Worm (Caenorhabditis elegans) whole organism, L4 larva: ENCODE data around the gene M01H9.3.

ENCODE experiments used
- D1046.2 ChIP-seq: fragments of 200-800 bp; sonication (Bioruptor generic); IDR thresholded peaks from 2 replicates; pipeline ENCODE4 v1.3.6; 2022; ENCODE audit warnings: missing genetic modification characterization, missing compliant biosample characterization
- F10B5.3 ChIP-seq: sonication (generic microtip); optimal IDR thresholded peaks from 2 replicates; lab custom pipeline; 2016; ENCODE audit warnings: mild to moderate bottlenecking, missing genetic modification characterization, missing compliant biosample characterization
- F37D6.2 ChIP-seq: sonication (generic microtip); optimal IDR thresholded peaks from 2 replicates; lab custom pipeline; 2016; ENCODE audit warnings: mild to moderate bottlenecking, missing genetic modification characterization, missing compliant biosample characterization
- F49E8.2 ChIP-seq: sonication (generic microtip); optimal IDR thresholded peaks from 2 replicates; lab custom pipeline; 2016; ENCODE audit warnings: missing compliant biosample characterization, mild to moderate bottlenecking, missing genetic modification characterization, borderline replicate concordance
- Y48G9A.11 ChIP-seq: fragments of 200-800 bp; sonication (Bioruptor generic); IDR thresholded peaks from 2 replicates; pipeline ENCODE4 v1.3.6; 2022; ENCODE audit warnings: missing genetic modification reagents, missing genetic modification characterization, missing compliant biosample characterization
- aly-2 ChIP-seq: sonication (generic microtip); optimal IDR thresholded peaks from 2 replicates; lab custom pipeline; 2018; ENCODE audit warnings: missing biosample characterization, missing genetic modification characterization
- ceh-28 ChIP-seq: fragments of 150-350 bp; optimal IDR thresholded peaks from 2 replicates; lab custom pipeline; 2014; ENCODE audit warnings: missing biosample characterization, missing genetic modification reagents, missing genetic modification characterization
- ceh-44 ChIP-seq: fragments of 200-800 bp; sonication (Bioruptor generic); IDR thresholded peaks from 2 replicates; pipeline ENCODE4 v1.3.6; 2022; ENCODE audit warnings: missing genetic modification reagents, missing genetic modification characterization, missing compliant biosample characterization
- ceh-62 ChIP-seq: sonication (generic microtip); optimal IDR thresholded peaks from 2 replicates; lab custom pipeline; 2017; ENCODE audit warnings: missing biosample characterization, missing genetic modification characterization
- ceh-82 ChIP-seq: sonication (generic microtip); optimal IDR thresholded peaks from 2 replicates; lab custom pipeline; 2017; ENCODE audit warnings: missing biosample characterization, missing genetic modification characterization
- ces-1 ChIP-seq: fragments of 150-350 bp; sonication (generic microtip); optimal IDR thresholded peaks from 4 replicates; lab custom pipeline; 2014; ENCODE audit warnings: missing biosample characterization, missing genetic modification reagents, missing genetic modification characterization
- cey-2 ChIP-seq: sonication (generic microtip); optimal IDR thresholded peaks from 3 replicates; lab custom pipeline; 2017; ENCODE audit warnings: missing genetic modification characterization, mild to moderate bottlenecking, missing compliant biosample characterization, antibody characterized with exemption, borderline replicate concordance; ENCODE audit not compliant: insufficient read depth
- ctbp-1 ChIP-seq: fragments of 200-800 bp; sonication (Bioruptor generic); IDR thresholded peaks from 2 replicates; pipeline ENCODE4 v1.3.6; 2022; ENCODE audit warnings: missing genetic modification reagents, missing genetic modification characterization, missing compliant biosample characterization
- daf-12 ChIP-seq: fragments of 150-350 bp; optimal IDR thresholded peaks from 2 replicates; lab custom pipeline; 2014; ENCODE audit warnings: missing biosample characterization, missing genetic modification reagents, missing genetic modification characterization
- daf-19 ChIP-seq: fragments of 200-800 bp; sonication (Bioruptor generic); conservative IDR thresholded peaks from 2 replicates; pipeline ENCODE4 v1.3.6; 2022; ENCODE audit warnings: missing genetic modification characterization, missing compliant biosample characterization
- dmd-6 ChIP-seq: fragments of 200-800 bp; sonication (Bioruptor generic); IDR thresholded peaks from 2 replicates; pipeline ENCODE4 v1.3.6; 2022; ENCODE audit warnings: missing genetic modification reagents, missing genetic modification characterization, missing compliant biosample characterization
- dmd-8 ChIP-seq: fragments of 200-800 bp; sonication (Bioruptor generic); IDR thresholded peaks from 2 replicates; pipeline ENCODE4 v1.3.6; 2022; ENCODE audit warnings: missing genetic modification characterization, missing compliant biosample characterization
- dpl-1 ChIP-seq: fragments of 150-350 bp; optimal IDR thresholded peaks from 2 replicates; lab custom pipeline; 2014; ENCODE audit warnings: missing biosample characterization, missing genetic modification reagents, missing genetic modification characterization
- egl-43 ChIP-seq: fragments of 200-800 bp; sonication (Bioruptor generic); IDR thresholded peaks from 2 replicates; pipeline ENCODE4 v1.3.6; 2022; ENCODE audit warnings: missing genetic modification reagents, missing genetic modification characterization, missing compliant biosample characterization
- fos-1 ChIP-seq: fragments of 150-350 bp; optimal IDR thresholded peaks from 2 replicates; lab custom pipeline; 2014; ENCODE audit warnings: missing biosample characterization, missing genetic modification characterization
- hif-1 ChIP-seq, 2 experiments: sonication (generic microtip); optimal IDR thresholded peaks; 2 replicates each; lab custom pipeline; 2016 to 2017; ENCODE audit warnings: missing compliant biosample characterization in 2 of 2, missing genetic modification characterization in 2 of 2, missing genetic modification reagents in 2 of 2, missing genotype in 2 of 2, mild to moderate bottlenecking in 1 of 2
- hlh-11 ChIP-seq: fragments of 200-800 bp; sonication (Bioruptor generic); optimal IDR thresholded peaks from 2 replicates; lab custom pipeline; 2018; ENCODE audit warnings: mild to moderate bottlenecking, missing genetic modification characterization, missing compliant biosample characterization
- hlh-30 ChIP-seq: sonication (generic microtip); optimal IDR thresholded peaks from 2 replicates; lab custom pipeline; 2017; ENCODE audit warnings: antibody characterized with exemption, mild to moderate bottlenecking, missing genetic modification characterization, missing compliant biosample characterization; ENCODE audit not compliant: insufficient read depth
- hmg-1.1 ChIP-seq: fragments of 200-800 bp; sonication (Bioruptor generic); IDR thresholded peaks from 2 replicates; pipeline ENCODE4 v1.3.6; 2022; ENCODE audit warnings: missing genetic modification reagents, missing genetic modification characterization, missing compliant biosample characterization
- jun-1 ChIP-seq: fragments of 150-350 bp; optimal IDR thresholded peaks from 2 replicates; lab custom pipeline; 2014; ENCODE audit warnings: missing biosample characterization, missing genetic modification reagents, missing genetic modification characterization
- lin-38 ChIP-seq: fragments of 200-800 bp; sonication (Bioruptor generic); IDR thresholded peaks from 2 replicates; pipeline ENCODE4 v1.3.6; 2022; ENCODE audit warnings: missing genetic modification reagents, missing genetic modification characterization, missing compliant biosample characterization
- lir-3 ChIP-seq: sonication (generic microtip); optimal IDR thresholded peaks from 2 replicates; lab custom pipeline; 2016; ENCODE audit warnings: mild to moderate bottlenecking, missing genetic modification characterization, missing compliant biosample characterization
- madf-5 ChIP-seq, 2 experiments: fragments of 200-800 bp; sonication (Bioruptor generic); IDR thresholded peaks; 2 replicates each; pipeline ENCODE4 v1.3.6; 2022; ENCODE audit warnings: missing compliant biosample characterization in 2 of 2, missing genetic modification characterization in 2 of 2
- madf-9 ChIP-seq: fragments of 200-800 bp; sonication (Bioruptor generic); conservative IDR thresholded peaks from 2 replicates; pipeline ENCODE4 v1.3.6; 2022; ENCODE audit warnings: missing genetic modification reagents, missing genetic modification characterization, missing compliant biosample characterization
- mdl-1 ChIP-seq, 2 experiments: fragments of 150-350 bp in 1 of 2; sonication (generic microtip) in 1 of 2; optimal IDR thresholded peaks; 2 replicates each; lab custom pipeline; 2014 to 2017; ENCODE audit warnings: missing biosample characterization in 2 of 2, missing genetic modification characterization in 2 of 2
- mep-1 ChIP-seq: fragments of 150-350 bp; sonication (generic microtip); optimal IDR thresholded peaks from 3 replicates; lab custom pipeline; 2014; ENCODE audit warnings: missing biosample characterization, missing genetic modification characterization
- mes-2 ChIP-seq: sonication (generic microtip); optimal IDR thresholded peaks from 2 replicates; lab custom pipeline; 2016; ENCODE audit warnings: missing genotype, mild to moderate bottlenecking, missing genetic modification characterization, missing compliant biosample characterization; ENCODE audit not compliant: poor library complexity, severe bottlenecking
- mxl-2 ChIP-seq: fragments of 200-800 bp; sonication (Bioruptor generic); conservative IDR thresholded peaks from 2 replicates; pipeline ENCODE4 v1.3.6; 2022; ENCODE audit warnings: missing genetic modification reagents, missing genetic modification characterization, missing compliant biosample characterization
- mxl-3 ChIP-seq: fragments of 200-800 bp; sonication (Bioruptor generic); optimal IDR thresholded peaks from 2 replicates; lab custom pipeline; 2018; ENCODE audit warnings: mild to moderate bottlenecking, missing genetic modification characterization, missing compliant biosample characterization
- nhr-102 ChIP-seq: sonication (generic microtip); optimal IDR thresholded peaks from 2 replicates; lab custom pipeline; 2016; ENCODE audit warnings: mild to moderate bottlenecking, missing genetic modification characterization, moderate library complexity, missing compliant biosample characterization
- nhr-111 ChIP-seq: fragments of 200-800 bp; sonication (Bioruptor generic); optimal IDR thresholded peaks from 2 replicates; lab custom pipeline; 2018; ENCODE audit warnings: mild to moderate bottlenecking, missing genetic modification characterization, missing compliant biosample characterization
- nhr-237 ChIP-seq: sonication (generic microtip); optimal IDR thresholded peaks from 2 replicates; lab custom pipeline; 2017; ENCODE audit warnings: missing biosample characterization, missing genetic modification characterization
- nhr-42 ChIP-seq: fragments of 200-800 bp; sonication (Bioruptor generic); IDR thresholded peaks from 2 replicates; pipeline ENCODE4 v1.3.6; 2022; ENCODE audit warnings: missing genetic modification characterization, missing compliant biosample characterization
- nhr-48 ChIP-seq: sonication (generic microtip); optimal IDR thresholded peaks from 2 replicates; lab custom pipeline; 2016; ENCODE audit warnings: mild to moderate bottlenecking, missing genetic modification characterization, missing compliant biosample characterization
- pha-4 ChIP-seq, 2 experiments: fragments of 150-350 bp in 1 of 2; fragments of 200-800 bp in 1 of 2; sonication (Bioruptor generic) in 1 of 2; IDR thresholded peaks in 1 of 2; optimal IDR thresholded peaks in 1 of 2; 2 replicates each; pipeline versions ENCODE4 v1.3.6 to Lab custom; 2014 to 2022; ENCODE audit warnings: missing genetic modification characterization in 2 of 2, missing genetic modification reagents in 2 of 2, missing biosample characterization in 1 of 2, missing compliant biosample characterization in 1 of 2
- php-3 ChIP-seq: fragments of 200-800 bp; sonication (Bioruptor generic); IDR thresholded peaks from 2 replicates; pipeline ENCODE4 v1.3.6; 2022; ENCODE audit warnings: missing genetic modification reagents, missing genetic modification characterization, missing compliant biosample characterization
- rbr-2 ChIP-seq: sonication (generic microtip); optimal IDR thresholded peaks from 2 replicates; lab custom pipeline; 2016; ENCODE audit warnings: missing genotype, missing genetic modification characterization, missing compliant biosample characterization
- sdz-12 ChIP-seq: fragments of 200-800 bp; sonication (Bioruptor generic); optimal IDR thresholded peaks from 2 replicates; lab custom pipeline; 2018; ENCODE audit warnings: mild to moderate bottlenecking, missing genetic modification characterization, missing compliant biosample characterization
- set-16 ChIP-seq: fragments of 200-800 bp; sonication (Bioruptor generic); IDR thresholded peaks from 2 replicates; pipeline ENCODE4 v1.3.6; 2022; ENCODE audit warnings: missing genetic modification reagents, missing genetic modification characterization, missing compliant biosample characterization
- spr-1 ChIP-seq: sonication (generic microtip); optimal IDR thresholded peaks from 2 replicates; lab custom pipeline; 2016; ENCODE audit warnings: mild to moderate bottlenecking, missing genetic modification characterization, missing compliant biosample characterization
- unc-39 ChIP-seq: sonication (generic microtip); optimal IDR thresholded peaks from 2 replicates; lab custom pipeline; 2017; ENCODE audit warnings: missing biosample characterization, missing genetic modification characterization
- vab-7 ChIP-seq: fragments of 200-800 bp; sonication (Bioruptor generic); IDR thresholded peaks from 2 replicates; pipeline ENCODE4 v1.3.6; 2022; ENCODE audit warnings: missing genetic modification reagents, missing genetic modification characterization, missing compliant biosample characterization
- zag-1 ChIP-seq: fragments of 150-350 bp; optimal IDR thresholded peaks from 2 replicates; lab custom pipeline; 2014; ENCODE audit warnings: missing biosample characterization, missing genetic modification characterization
- zip-2 ChIP-seq: fragments of 150-350 bp; optimal IDR thresholded peaks from 2 replicates; lab custom pipeline; 2014; ENCODE audit warnings: missing biosample characterization, missing genetic modification characterization

M01H9.3 gene

DNA sequence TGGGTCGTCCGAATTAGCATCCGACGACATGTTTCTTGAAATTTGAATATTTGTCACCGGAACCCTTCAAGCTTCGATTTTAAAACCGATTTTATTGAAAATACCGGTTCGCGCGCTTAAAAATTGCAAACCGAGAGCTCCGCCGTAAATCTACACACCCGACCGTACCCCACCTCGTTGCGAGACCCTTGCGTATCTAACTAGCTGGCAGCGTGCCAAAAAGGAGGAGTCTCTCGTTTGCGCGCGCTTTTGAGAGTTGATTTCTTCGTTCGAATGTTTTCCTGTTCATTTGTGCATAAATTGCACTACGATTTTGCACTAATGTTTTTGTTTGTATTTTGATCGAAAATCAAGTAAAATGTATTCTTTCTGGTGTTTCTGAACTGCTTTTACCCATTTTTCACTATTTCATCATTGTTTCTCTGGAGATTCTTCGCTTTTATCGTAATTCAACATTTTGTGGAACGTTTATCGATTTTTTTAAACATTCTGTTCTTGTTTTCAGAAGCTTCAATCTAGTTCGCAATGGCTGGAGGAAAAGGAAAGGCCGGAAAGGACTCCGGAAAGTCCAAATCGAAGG is 31.1 kb downstream of the M01H9.3 start, which contains the start of the genes wapl-1 and htz-1 (continued):
- TF ChIP-seq Y48G9A.11 (0 out of 2 replicates have a peak, but pooled peaks have one; percentile 34), sdz-12 (GFP tag; lab: Kevin White, UChicago) (no peak), mep-1 (peak; percentile 97), ceh-82 (tag; lab: Kevin White, UChicago) (no peak), mes-2 (peak; percentile 95), daf-19 (GFP tag; lab: Robert Waterston, UW) (no peak), rbr-2 (tag; lab: Kevin White, UChicago) (peak; percentile 94), fos-1 (tag; lab: Kevin White, UChicago) (no peak), mxl-3 (GFP tag; lab: Kevin White, UChicago) (peak; percentile 78), hlh-11 (tag; lab: Kevin White, UChicago) (peak; percentile 92), cey-2 (tag; lab: Kevin White, UChicago) (no peak), mxl-2 (GFP tag; lab: Robert Waterston, UW) (0 out of 2 replicates have a peak, but pooled peaks have one; percentile 13), dmd-8 (no peak), egl-43 (GFP tag; lab: Robert Waterston, UW) (peak; percentile 85), hlh-30 (peak; percentile 93), ces-1 (GFP tag; lab: Kevin White, UChicago) (peak; percentile 59), pha-4 (GFP tag; IDR thresholded peaks at IDR 0.05; lab: Robert Waterston, UW) (peak; percentile 88; the same call in 1 of the 2 replicates), pha-4 (tag; optimal IDR thresholded peaks at IDR 0.05; lab: Kevin White, UChicago) (peak; percentile 46), dpl-1 (GFP tag; lab: Kevin White, UChicago) (peak; percentile 98), lir-3 (no peak), ceh-62 (tag; lab: Kevin White, UChicago) (no peak), spr-1 (tag; lab: Kevin White, UChicago) (peak; percentile 80), ceh-28 (tag; lab: Kevin White, UChicago) (peak; percentile 18), hif-1 (tag; optimal IDR thresholded peaks at IDR 0.05; lab: Kevin White, UChicago) (peak; percentile 38 to 91), ctbp-1 (peak; percentile 84), daf-12 (tag; lab: Kevin White, UChicago) (no peak), F49E8.2 (tag; lab: Kevin White, UChicago) (peak; percentile 38), hmg-1.1 (GFP tag; lab: Robert Waterston, UW) (peak; percentile 88), aly-2 (tag; lab: Kevin White, UChicago) (no peak), madf-9 (GFP tag; lab: Robert Waterston, UW) (peak; percentile 77), nhr-111 (GFP tag; lab: Kevin White, UChicago) (no peak), madf-5 (GFP tag; IDR thresholded peaks at IDR 0.05; lab: Robert Waterston, UW) (no peak), ceh-44 (GFP tag; lab: Robert Waterston, UW) (peak; percentile 39; the same call in 1 of the 2 replicates), lin-38 (GFP tag; lab: Robert Waterston, UW) (peak; percentile 91), nhr-42 (GFP tag; lab: Robert Waterston, UW) (peak; percentile 89), zag-1 (tag; lab: Kevin White, UChicago) (no peak), vab-7 (GFP tag; lab: Robert Waterston, UW) (peak; percentile 52; the same call in 1 of the 2 replicates), nhr-48 (tag; lab: Kevin White, UChicago) (peak; percentile 78), dmd-6 (peak; percentile 92), php-3 (no peak; the same call in 1 of the 2 replicates), F10B5.3 (tag; lab: Kevin White, UChicago) (peak; percentile 67), zip-2 (tag; lab: Kevin White, UChicago) (peak; percentile 18), mdl-1 (tag; optimal IDR thresholded peaks at IDR 0.05; lab: Kevin White, UChicago) (peak in 1 of 2 experiments; percentile 81), nhr-102 (peak; percentile 91), F37D6.2 (tag; lab: Kevin White, UChicago) (peak; percentile 85), nhr-237 (tag; lab: Kevin White, UChicago) (peak; percentile 59), D1046.2 (peak; percentile 83; the same call in 1 of the 2 replicates), unc-39 (tag; lab: Kevin White, UChicago) (no peak), jun-1 (tag; lab: Kevin White, UChicago) (peak; percentile 75), set-16 (GFP tag; lab: Robert Waterston, UW) (peak; percentile 42; the same call in 1 of the 2 replicates)
